Worm (Caenorhabditis elegans): ENCODE measurements around the gene aex-2.

ce11 chrX:9674799-9675198 is 21.9 kb upstream of the aex-2 start, which contains the start of gene C43C3.4:
- TF ChIP-seq lin-32 (GFP tag; optimal IDR thresholded peaks at IDR 0.05) (no peak), ztf-11 (tag; optimal IDR thresholded peaks at IDR 0.05) (no peak)
